Worm (Caenorhabditis elegans): ENCODE results near the gene srh-247.

Gene srh-247

DNA sequence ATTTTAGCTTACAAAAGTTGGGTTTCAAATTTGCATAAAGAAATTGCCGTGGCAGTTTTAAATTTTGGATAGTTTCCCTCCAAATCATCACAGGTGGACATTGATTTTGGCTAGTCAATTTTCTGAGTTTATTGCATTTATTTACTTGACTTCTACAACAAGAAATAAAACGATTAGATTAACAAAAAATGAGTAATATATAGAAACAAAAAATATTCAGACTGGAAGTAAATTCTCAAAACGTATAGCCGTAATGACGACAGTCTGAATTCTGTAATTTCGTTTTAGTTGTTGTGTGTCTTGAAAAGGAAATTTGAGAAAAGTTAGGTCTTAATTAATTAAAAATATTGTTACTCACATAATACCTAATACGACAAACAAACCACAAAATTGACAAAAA lies 4.5 kb upstream of the srh-247 start, which contains the start of gene srw-141:
Gene srw-141 (minus strand): TSS at position 101 of the 400 bp plus-strand sequence.
- no peak for TF ChIP-seq unc-62 (GFP tag; optimal IDR thresholded peaks at IDR 0.05)

DNA sequence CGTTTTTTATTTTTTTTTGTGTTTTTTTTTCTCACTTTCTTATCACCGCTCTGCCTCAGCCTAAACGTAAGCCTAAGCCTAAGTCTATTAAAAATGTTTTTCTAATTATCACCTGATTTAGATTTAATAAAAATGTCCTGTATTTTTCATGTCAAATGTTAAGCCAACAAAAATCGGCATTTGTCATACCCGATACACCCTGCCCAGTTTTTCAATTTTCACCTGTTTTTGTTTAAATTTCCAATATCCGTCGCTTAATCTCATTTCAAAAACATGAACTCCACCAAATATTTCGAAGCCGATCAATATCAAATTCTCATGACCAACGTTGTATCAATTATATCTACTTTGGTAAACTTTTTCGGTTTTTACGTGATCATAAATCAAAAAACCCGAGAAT lies 2.7 kb downstream of the srh-247 start, which contains the start of gene C31B8.1:
Gene C31B8.1 (plus strand): TSS at position 301 of the 400 bp plus-strand sequence.
- TF ChIP-seq unc-62 (GFP tag; optimal IDR thresholded peaks at IDR 0.05), result no peak

DNA sequence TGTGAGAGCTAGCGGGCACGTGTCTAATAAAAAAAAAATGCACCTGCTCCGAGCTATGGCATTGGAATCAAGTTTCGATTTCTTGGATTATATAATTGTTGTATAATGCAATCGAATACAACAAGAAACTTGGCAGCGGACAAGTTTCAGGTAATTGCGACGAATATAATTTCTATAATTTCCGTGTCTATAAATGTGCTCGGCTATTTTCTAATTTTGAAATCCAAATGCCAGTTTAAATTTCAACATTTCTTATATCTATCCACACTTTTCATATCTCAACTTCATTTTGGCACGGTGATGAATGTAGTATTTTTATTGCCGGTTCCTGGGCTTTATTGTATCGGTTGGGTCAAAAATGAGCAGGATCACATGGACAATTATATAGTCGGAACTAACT lies 4.2 kb downstream of the srh-247 start, which contains the start of gene C31B8.16:
Gene C31B8.16 (plus strand): TSS at position 301 of the 400 bp plus-strand sequence.
- TF ChIP-seq unc-62 (GFP tag; optimal IDR thresholded peaks at IDR 0.05), result no peak

DNA sequence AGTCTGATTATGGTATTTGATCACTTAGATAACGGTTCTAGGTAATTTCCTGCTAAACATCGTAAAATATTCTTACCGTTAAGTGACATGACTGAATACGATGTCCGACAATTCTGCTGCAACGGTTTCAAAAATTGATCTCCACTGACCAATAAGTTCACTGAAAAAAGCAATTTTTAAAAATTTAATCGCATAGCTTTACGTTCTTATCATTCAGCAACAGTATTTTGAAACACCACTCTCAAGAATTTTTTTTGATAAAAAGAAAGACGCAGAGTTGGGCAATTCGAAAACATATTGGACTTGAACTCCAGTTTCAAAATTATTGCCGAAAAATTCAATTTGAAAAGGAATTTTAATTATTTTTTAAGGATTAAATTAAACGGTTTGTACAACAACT lies 6.4 kb downstream of the srh-247 start, which contains the start of gene C31B8.12:
Gene C31B8.12 (minus strand): TSS at position 101 of the 400 bp plus-strand sequence.
- no peak for TF ChIP-seq unc-62 (GFP tag; optimal IDR thresholded peaks at IDR 0.05)

DNA sequence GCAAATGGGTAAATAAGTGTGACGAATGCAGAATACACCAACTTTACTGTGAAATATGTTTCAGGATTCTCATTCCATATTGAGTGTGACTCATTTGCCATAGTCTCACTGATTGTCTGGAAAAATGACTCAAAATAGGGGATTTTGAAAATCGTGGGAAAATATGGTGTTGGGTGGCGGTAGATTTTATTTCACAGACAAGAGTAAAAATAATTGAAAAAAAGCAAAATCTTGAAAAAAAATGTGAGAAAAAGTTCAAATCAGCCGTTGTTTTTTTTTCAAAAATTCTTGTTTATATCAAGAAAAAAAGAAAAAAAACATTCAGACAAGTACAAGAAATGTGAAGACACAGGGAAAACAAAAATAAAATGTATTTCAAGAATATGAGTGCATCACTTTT lies 11.4 kb downstream of the srh-247 start, which contains the start of gene srh-38:
Gene srh-38 (minus strand): TSS at position 101 of the 400 bp plus-strand sequence.
- TF ChIP-seq unc-62 (GFP tag; optimal IDR thresholded peaks at IDR 0.05), result no peak

DNA sequence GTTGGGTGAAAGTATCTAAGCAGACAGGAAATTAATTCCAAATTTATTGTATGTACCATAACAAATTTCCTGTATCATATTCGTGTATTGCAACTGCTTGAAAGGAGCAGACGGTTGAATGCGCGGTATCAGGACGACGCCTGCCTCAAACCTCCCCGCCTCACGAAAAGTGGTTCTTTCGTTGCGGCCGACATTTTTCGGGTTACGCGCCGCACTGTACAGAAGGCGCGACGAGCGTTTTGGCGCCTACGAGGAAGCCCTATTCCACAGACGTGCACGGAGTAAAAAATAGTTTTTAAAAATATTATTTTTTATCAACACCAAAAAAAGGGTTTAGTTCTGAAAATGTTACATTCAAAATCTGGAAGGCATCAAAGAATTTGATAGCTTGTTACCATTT lies 13.8 kb downstream of the srh-247 start:
- no peak for TF ChIP-seq unc-62 (GFP tag; optimal IDR thresholded peaks at IDR 0.05)

DNA sequence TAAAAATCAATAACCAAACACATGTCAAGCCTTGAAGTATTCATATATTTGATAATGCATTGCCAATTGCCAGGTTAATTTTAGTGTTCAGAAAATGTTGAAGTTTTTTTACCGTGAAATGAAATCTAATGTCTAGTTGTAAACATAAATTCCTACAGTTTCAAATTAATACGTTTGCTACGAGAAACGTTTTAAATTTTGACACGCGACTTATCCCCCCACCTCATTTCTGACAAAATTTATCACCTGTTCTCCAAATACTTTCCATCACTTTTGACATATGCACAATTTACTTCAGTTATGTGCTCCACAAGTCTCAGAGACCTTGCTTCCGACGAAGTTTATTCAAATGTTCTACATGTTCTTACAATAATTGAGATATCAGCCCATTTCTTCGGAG lies 20.0 kb downstream of the srh-247 start, which contains the start of gene srh-146:
Gene srh-146 (plus strand): TSS at position 301 of the 400 bp plus-strand sequence.
- TF ChIP-seq unc-62 (GFP tag; optimal IDR thresholded peaks at IDR 0.05), result no peak

DNA sequence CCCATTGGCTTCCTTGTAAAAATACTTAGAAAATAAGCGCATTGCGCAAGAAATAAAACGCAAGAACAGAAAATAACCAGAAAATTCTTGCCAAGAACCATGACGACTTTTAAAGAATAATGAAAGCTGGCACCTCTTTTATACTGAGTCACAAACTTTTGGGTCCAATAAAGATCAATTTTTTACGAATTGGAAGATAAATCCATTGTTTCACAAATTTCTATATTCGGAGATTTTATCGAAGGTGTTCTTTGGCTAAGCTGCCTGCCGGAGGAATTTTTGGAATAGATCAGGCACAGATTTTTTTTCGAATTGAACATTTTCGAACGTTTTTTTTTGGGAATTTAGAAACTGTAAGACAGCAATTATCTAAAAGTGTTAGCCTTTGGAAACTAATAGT lies 21.1 kb downstream of the srh-247 start, which contains the start of gene C31B8.9:
Gene C31B8.9 (minus strand): TSS at position 101 of the 400 bp plus-strand sequence.
- no peak for TF ChIP-seq unc-62 (GFP tag; optimal IDR thresholded peaks at IDR 0.05)

DNA sequence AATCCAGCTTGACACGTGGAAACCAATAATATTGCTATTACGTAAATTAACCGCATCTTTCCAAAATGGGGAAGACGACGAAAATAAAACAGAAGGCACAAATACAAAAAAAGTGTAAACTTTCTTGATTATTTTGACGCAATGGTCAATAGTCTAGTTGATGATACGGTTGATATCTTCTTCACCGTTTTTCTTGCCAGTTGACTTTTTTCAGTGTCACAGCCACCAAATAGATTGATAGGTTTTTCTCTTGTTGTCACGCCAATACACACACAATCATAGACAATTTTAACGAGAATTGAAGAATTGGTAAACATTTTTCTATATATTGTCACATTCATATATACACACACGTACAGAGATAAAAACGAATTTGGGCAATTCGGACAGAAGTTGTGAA lies 24.4 kb downstream of the srh-247 start, which contains the start of gene zmp-3:
Gene zmp-3 (minus strand): TSS at position 101 of the 400 bp plus-strand sequence.
- TF ChIP-seq unc-62 (GFP tag; optimal IDR thresholded peaks at IDR 0.05), result no peak

DNA sequence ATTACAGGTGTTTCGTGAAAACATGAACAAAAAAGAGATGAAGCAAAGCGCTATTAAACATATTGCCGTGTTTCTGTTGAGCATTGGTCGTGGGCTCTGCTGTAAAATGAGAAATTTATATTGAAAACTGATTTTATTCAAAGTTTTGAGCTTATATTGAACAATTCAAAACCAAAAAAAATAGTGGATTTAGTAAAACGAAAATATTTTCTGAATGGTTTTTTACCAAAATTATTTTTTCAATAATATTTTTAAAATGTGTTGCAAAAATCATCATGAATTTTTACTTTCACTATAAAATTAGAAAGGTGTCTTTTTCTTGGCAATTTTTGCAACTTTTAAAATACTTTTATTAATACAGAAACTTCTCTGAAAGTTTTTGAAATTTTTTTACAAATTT lies 30.7 kb downstream of the srh-247 start, which contains the start of gene C31B8.7:
Gene C31B8.7 (minus strand): TSS at position 101 of the 400 bp plus-strand sequence.
- no peak for TF ChIP-seq unc-62 (GFP tag; optimal IDR thresholded peaks at IDR 0.05)

DNA sequence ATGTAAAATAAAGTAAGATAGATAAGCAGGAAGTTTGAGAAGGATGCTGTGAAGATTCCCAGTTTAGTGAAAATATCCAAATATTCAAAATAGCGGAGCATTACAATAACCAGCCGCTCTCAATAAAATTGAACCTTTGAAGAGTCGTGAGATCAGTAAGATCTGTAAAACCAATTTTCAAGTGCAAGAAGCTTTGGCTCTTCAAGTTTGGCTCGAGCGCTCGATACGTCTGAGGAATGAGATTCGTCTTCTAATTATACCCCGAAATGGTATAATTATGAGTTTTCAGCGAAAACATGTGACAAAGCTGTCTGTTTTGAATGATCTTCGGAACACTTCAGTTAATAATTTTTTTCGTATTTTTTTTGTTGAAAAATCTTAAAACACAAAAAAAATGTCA lies 34.1 kb downstream of the srh-247 start, which contains the start of gene str-46:
Gene str-46 (minus strand): TSS at position 101 of the 400 bp plus-strand sequence.
- no peak for TF ChIP-seq unc-62 (GFP tag; optimal IDR thresholded peaks at IDR 0.05)

DNA sequence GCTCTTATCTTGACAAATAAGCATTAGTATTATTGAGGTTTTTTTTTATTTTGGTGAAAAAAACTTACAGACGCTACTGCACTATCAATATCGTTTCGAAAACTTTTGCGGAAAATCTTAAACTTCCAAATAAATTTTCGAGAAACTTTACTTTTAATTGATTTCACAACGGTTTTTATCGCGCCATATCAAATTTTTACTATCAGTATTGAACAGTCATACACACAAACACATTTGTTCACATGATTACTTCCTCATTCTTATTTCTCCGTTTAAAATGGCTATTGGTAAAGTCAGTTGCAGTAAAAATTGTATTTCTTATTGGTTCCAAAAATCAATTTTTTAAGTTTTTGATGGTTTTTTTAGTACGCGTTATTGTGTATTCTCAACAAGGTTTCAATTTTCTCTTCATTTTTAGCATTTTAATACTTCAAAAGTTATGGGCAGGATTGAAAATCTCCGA lies 37.7 kb downstream of the srh-247 start, which contains the start of gene pals-32:
Gene pals-32 (plus strand): TSS at position 413 of the 463 bp plus-strand sequence.
- TF ChIP-seq unc-62 (GFP tag; optimal IDR thresholded peaks at IDR 0.05), result no peak

DNA sequence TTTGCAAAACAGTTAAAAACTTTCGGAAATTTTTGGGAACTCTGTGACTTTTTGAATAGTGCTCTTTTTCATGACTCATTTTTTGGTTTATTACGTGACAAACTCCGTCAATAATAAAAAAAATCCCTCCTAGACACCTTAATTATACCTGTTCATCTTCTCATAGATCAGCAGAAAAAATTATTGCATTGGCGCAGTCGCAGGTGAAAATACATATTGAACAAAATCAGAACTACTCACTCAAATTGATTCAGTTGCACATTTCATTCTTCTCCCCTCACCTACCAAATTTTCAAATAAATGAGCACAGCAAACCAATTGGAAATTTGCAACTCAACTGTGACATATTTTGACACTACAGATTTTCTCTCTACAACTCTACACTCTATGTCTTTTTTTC lies 41.0 kb downstream of the srh-247 start, which contains the start of gene srh-127:
Gene srh-127 (plus strand): TSS at position 301 of the 400 bp plus-strand sequence.
- no peak for TF ChIP-seq unc-62 (GFP tag; optimal IDR thresholded peaks at IDR 0.05)

DNA sequence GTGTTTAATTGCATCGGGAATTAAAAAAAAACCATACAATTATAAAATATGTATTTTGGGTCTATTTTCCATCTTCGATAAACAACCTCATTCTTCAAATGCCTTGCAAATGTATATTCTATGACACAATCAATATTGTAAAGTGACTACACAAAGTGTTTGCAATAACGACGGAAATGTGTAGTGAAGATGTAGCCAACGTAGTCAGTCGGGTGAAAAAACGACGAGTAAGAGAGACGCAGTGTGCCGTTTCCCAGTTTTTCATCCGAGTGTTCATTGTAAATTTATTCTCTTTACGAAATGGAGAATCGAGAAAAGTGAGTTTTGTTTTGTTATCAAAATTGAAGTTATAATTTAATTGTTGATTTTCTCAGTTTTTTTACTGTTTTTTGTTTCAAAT lies 42.0 kb downstream of the srh-247 start, which contains the start of gene F37B4.15:
Gene F37B4.15 (plus strand): TSS at position 301 of the 400 bp plus-strand sequence.
- no peak for TF ChIP-seq unc-62 (GFP tag; optimal IDR thresholded peaks at IDR 0.05)

DNA sequence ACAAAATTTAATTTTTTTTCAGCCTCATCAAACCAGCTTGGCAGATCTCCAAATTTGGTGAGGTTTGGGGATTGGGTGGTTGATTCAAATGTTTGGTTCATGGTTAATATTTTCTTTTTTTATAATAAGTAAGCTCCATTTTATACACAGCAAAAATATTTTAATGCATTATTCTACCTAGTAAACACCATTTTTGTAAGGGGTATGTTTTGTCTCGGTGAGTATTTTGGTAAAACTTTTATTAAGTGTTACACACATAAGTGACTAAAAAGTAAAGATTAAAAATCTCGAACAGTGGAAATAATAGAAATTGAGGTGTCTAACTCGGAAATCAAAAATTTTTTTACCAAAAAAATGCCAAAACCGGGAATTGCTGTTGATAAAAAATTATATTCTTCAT lies 45.3 kb downstream of the srh-247 start, which contains the start of gene srw-4:
Gene srw-4 (minus strand): TSS at position 101 of the 400 bp plus-strand sequence.
- TF ChIP-seq unc-62 (GFP tag; optimal IDR thresholded peaks at IDR 0.05), result no peak

DNA sequence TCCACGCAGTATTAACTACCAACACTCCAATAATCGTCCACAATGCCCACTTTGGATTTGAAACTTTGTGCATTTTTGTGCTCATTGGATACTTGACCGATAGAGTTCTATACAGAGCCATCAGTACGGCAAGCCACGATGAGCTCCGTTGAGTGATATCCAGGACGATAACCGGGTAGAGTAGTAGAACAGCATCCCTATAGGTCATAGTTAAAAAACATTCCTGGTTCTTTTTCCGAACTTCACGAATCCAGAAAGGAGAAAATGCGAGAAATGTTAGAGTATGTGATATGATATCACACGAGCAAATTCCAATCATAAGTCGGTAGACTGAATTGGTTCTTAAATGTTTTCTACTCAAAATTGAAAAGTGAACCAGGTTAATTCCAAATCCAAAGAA lies 45.7 kb downstream of the srh-247 start:
- TF ChIP-seq unc-62 (GFP tag; optimal IDR thresholded peaks at IDR 0.05), result no peak

DNA sequence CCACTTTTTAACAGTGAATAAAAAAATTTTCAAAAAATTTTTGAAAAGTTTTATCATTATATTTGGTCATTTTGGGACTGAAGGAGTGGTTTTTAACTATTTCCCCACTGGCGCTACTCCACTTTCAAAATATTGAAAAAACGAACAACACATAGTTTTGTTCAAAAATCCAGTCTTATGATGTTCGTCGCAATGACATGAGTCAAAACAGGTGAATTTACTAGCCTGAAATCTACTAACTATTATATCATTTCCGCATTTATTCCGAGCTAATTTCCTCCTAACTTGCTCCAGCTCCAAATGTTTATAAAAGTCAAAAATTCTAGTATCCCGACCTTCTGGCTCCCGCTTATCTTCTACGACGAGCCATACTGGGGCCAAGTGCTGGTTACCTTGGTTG lies 49.6 kb downstream of the srh-247 start, which contains the start of gene sre-24:
Gene sre-24 (plus strand): TSS at position 301 of the 400 bp plus-strand sequence.
- no peak for TF ChIP-seq unc-62 (GFP tag; optimal IDR thresholded peaks at IDR 0.05)

Data from whole organism, dauer.